Worm (Caenorhabditis elegans): Measurements from ENCODE around the gene tub-1.
A peak's percentile ranks its signal among the peaks of the same experiment; 100 is the strongest.

The tub-1 gene

ce11 chrII:8141135-8141534, 15.6 kb downstream of the tub-1 start (continued):
- no peak for TF ChIP-seq lsy-2 (tag; optimal IDR thresholded peaks at IDR 0.05)

- TF ChIP-seq lin-38 (GFP tag; IDR thresholded peaks at IDR 0.05) = peak; percentile 48
- peak in 1 of 2 experiments; percentile 62 for TF ChIP-seq lsy-2 (tag; optimal IDR thresholded peaks at IDR 0.05)
- peak; percentile 35 for TF ChIP-seq mes-2 (tag; optimal IDR thresholded peaks at IDR 0.05; ENCODE audit: poor library complexity, severe bottlenecking)
- TF ChIP-seq F37D6.2 (tag; optimal IDR thresholded peaks at IDR 0.05) = no peak
- peak; percentile 7 for TF ChIP-seq mxl-3 (GFP tag; optimal IDR thresholded peaks at IDR 0.05)
- 0 out of 2 replicates have a peak, but pooled peaks have one; percentile 28 for TF ChIP-seq ctbp-1 (GFP tag; IDR thresholded peaks at IDR 0.05)
- no peak for TF ChIP-seq nhr-41 (GFP tag; IDR thresholded peaks at IDR 0.05)
Observed at ce11 chrII:8138015-8138546, 18.7 kb downstream of the tub-1 start, which contains the start of gene cdc-48.2. cdc-48.2 (plus strand) TSS chrII:8138496.

- peak; percentile 74 for TF ChIP-seq lin-38 (GFP tag; IDR thresholded peaks at IDR 0.05)
- TF ChIP-seq ctbp-1 (GFP tag; IDR thresholded peaks at IDR 0.05) = no peak
- TF ChIP-seq dmd-8 (GFP tag; IDR thresholded peaks at IDR 0.05) = no peak
- no peak for TF ChIP-seq php-3 (GFP tag; IDR thresholded peaks at IDR 0.05)
- TF ChIP-seq lsy-2 (tag; optimal IDR thresholded peaks at IDR 0.05) = peak in 1 of 2 experiments; percentile 59
- no peak for TF ChIP-seq dmd-9 (GFP tag; IDR thresholded peaks at IDR 0.05)
- TF ChIP-seq unc-130 (GFP tag; optimal IDR thresholded peaks at IDR 0.05) = peak; percentile 32
- no peak for TF ChIP-seq nhr-11 (tag; optimal IDR thresholded peaks at IDR 0.05)
- no peak for TF ChIP-seq ama-1 (optimal IDR thresholded peaks at IDR 0.05)
- TF ChIP-seq pha-4 (GFP tag; IDR thresholded peaks at IDR 0.05) = no peak
- no peak for TF ChIP-seq pha-4 (tag; optimal IDR thresholded peaks at IDR 0.05)
- TF ChIP-seq Y105C5A.15 (GFP tag; IDR thresholded peaks at IDR 0.05) = no peak
- no peak for TF ChIP-seq F26F4.8 (GFP tag; conservative IDR thresholded peaks at IDR 0.05)
- peak; percentile 41 for TF ChIP-seq aha-1 (tag)
- TF ChIP-seq mep-1 (tag; optimal IDR thresholded peaks at IDR 0.05) = peak; percentile 30
- TF ChIP-seq lir-3 (tag; optimal IDR thresholded peaks at IDR 0.05) = no peak
- no peak for TF ChIP-seq nhr-28 (tag; optimal IDR thresholded peaks at IDR 0.05)
- TF ChIP-seq D1046.2 (GFP tag; IDR thresholded peaks at IDR 0.05) = no peak
- TF ChIP-seq dpl-1 (GFP tag; optimal IDR thresholded peaks at IDR 0.05) = peak; percentile 41
- TF ChIP-seq mes-2 (tag; optimal IDR thresholded peaks at IDR 0.05; ENCODE audit: poor library complexity, severe bottlenecking) = peak; percentile 43
- TF ChIP-seq daf-16 (GFP tag; optimal IDR thresholded peaks at IDR 0.05) = no peak
- TF ChIP-seq daf-16 (tag; optimal IDR thresholded peaks at IDR 0.05) = no peak
- no peak for TF ChIP-seq zag-1 (tag; optimal IDR thresholded peaks at IDR 0.05)
- no peak for TF ChIP-seq F49E8.2 (tag; optimal IDR thresholded peaks at IDR 0.05; ENCODE audit: borderline replicate concordance)
- TF ChIP-seq mxl-3 (GFP tag; optimal IDR thresholded peaks at IDR 0.05) = no peak
- TF ChIP-seq hmg-1.1 (GFP tag; IDR thresholded peaks at IDR 0.05) = peak; percentile 44; the same call in 1 of the 2 replicates
- TF ChIP-seq nhr-76 (tag; optimal IDR thresholded peaks at IDR 0.05) = no peak
- TF ChIP-seq lin-29 (GFP tag; IDR thresholded peaks at IDR 0.05) = no peak
- TF ChIP-seq cey-2 (tag; optimal IDR thresholded peaks at IDR 0.05; ENCODE audit: borderline replicate concordance, insufficient read depth) = no peak
- TF ChIP-seq zip-2 (tag; optimal IDR thresholded peaks at IDR 0.05) = no peak
- TF ChIP-seq attf-4 (tag; optimal IDR thresholded peaks at IDR 0.05) = no peak
- peak in 1 of 2 experiments; percentile 67 for TF ChIP-seq hif-1 (tag; optimal IDR thresholded peaks at IDR 0.05)
- no peak for TF ChIP-seq T20F7.1 (GFP tag; optimal IDR thresholded peaks at IDR 0.05)
- TF ChIP-seq ZK337.2 (GFP tag; IDR thresholded peaks at IDR 0.05) = no peak
- TF ChIP-seq F44E2.7 (GFP tag; IDR thresholded peaks at IDR 0.05) = no peak
- TF ChIP-seq Y5F2A.4 (GFP tag; optimal IDR thresholded peaks at IDR 0.05) = no peak
Observed at ce11 chrII:8137379-8137778, 19.4 kb downstream of the tub-1 start.

Measured in whole organism, L4 larva.